Fruit fly (Drosophila melanogaster) whole organism, embryonic: ENCODE results near the gene CG5087.

Source experiments
- CG10321 ChIP-seq: fragments of 200-800 bp; sonication (Bioruptor generic); IDR thresholded peaks from 2 replicates; pipeline ENCODE4 v1.3.6; 2022; ENCODE audit warnings: missing biosample characterization, missing genetic modification characterization
- CG10543 ChIP-seq: fragments of 200-800 bp; sonication (Bioruptor generic); optimal IDR thresholded peaks from 3 replicates; lab custom pipeline; 2017; ENCODE audit warnings: missing biosample characterization, mild to moderate bottlenecking, missing genetic modification characterization, moderate library complexity
- CG10959 ChIP-seq: fragments of 200-800 bp; sonication (Bioruptor generic); IDR thresholded peaks from 2 replicates; pipeline ENCODE4 v1.3.6; 2022; ENCODE audit warnings: missing biosample characterization, missing genetic modification characterization
- CG12769 ChIP-seq: fragments of 200-800 bp; sonication (Bioruptor generic); optimal IDR thresholded peaks from 2 replicates; lab custom pipeline; 2019; ENCODE audit warnings: missing biosample characterization, mild to moderate bottlenecking, missing genetic modification characterization, moderate library complexity
- CG17186 ChIP-seq: fragments of 200-800 bp; sonication (Bioruptor generic); optimal IDR thresholded peaks from 3 replicates; lab custom pipeline; 2017; ENCODE audit warnings: missing biosample characterization, missing genetic modification reagents, missing genetic modification characterization
- CG17829 ChIP-seq: fragments of 200-800 bp; optimal IDR thresholded peaks from 2 replicates; lab custom pipeline; 2019; ENCODE audit warnings: missing biosample characterization, mild to moderate bottlenecking, missing genetic modification characterization, moderate library complexity
- CG1832 ChIP-seq: fragments of 200-800 bp; sonication (Bioruptor generic); optimal IDR thresholded peaks from 2 replicates; lab custom pipeline; 2017; ENCODE audit warnings: missing biosample characterization, mild to moderate bottlenecking, missing genetic modification characterization, inconsistent platforms
- CG3163 ChIP-seq: fragments of 200-800 bp; sonication (Bioruptor generic); optimal IDR thresholded peaks from 3 replicates; lab custom pipeline; 2016; ENCODE audit warnings: missing biosample characterization, missing genetic modification characterization
- CG32767 ChIP-seq: fragments of 200-800 bp; sonication (Bioruptor generic); IDR thresholded peaks from 2 replicates; pipeline ENCODE4 v1.3.6; 2022; ENCODE audit warnings: missing biosample characterization, missing genetic modification characterization
- CG3407 ChIP-seq: fragments of 200-800 bp; sonication (Bioruptor generic); optimal IDR thresholded peaks from 2 replicates; lab custom pipeline; 2018; ENCODE audit warnings: missing biosample characterization, mild to moderate bottlenecking, missing genetic modification characterization
- CG43689 ChIP-seq: fragments of 200-800 bp; sonication (Bioruptor generic); IDR thresholded peaks from 2 replicates; pipeline ENCODE4 v1.3.6; 2022; ENCODE audit warnings: missing biosample characterization, missing genetic modification characterization
- CG4424 ChIP-seq: fragments of 200-800 bp; sonication (Bioruptor generic); optimal IDR thresholded peaks from 3 replicates; lab custom pipeline; 2016; ENCODE audit warnings: missing biosample characterization, missing genetic modification characterization
- CG6813 ChIP-seq: fragments of 200-800 bp; sonication (Bioruptor generic); optimal IDR thresholded peaks from 2 replicates; lab custom pipeline; 2017; ENCODE audit warnings: missing biosample characterization, missing genetic modification characterization, mild to moderate bottlenecking, moderate library complexity, missing genetic modification reagents
- CoRest ChIP-seq: fragments of 200-800 bp; sonication (Bioruptor generic); optimal IDR thresholded peaks from 3 replicates; lab custom pipeline; 2018; ENCODE audit warnings: missing biosample characterization, mild to moderate bottlenecking, missing genetic modification characterization, moderate library complexity
- CrebB ChIP-seq: fragments of 200-800 bp; sonication (Bioruptor generic); optimal IDR thresholded peaks from 3 replicates; lab custom pipeline; 2018; ENCODE audit warnings: missing biosample characterization, mild to moderate bottlenecking, missing genetic modification characterization
- D ChIP-seq, 2 experiments: fragments of 200-800 bp in 1 of 2; fragments of >200 bp in 1 of 2; sonication (Bioruptor generic) in 1 of 2; optimal IDR thresholded peaks; 2 replicates in 1 of 2; 3 replicates in 1 of 2; lab custom pipeline; 2017; ENCODE audit warnings: mild to moderate bottlenecking in 1 of 2, missing biosample characterization in 1 of 2, missing genetic modification characterization in 1 of 2, missing genetic modification reagents in 1 of 2
- Dad ChIP-seq: fragments of 200-800 bp; sonication (Bioruptor generic); optimal IDR thresholded peaks from 3 replicates; lab custom pipeline; 2016; ENCODE audit warnings: missing biosample characterization, missing genetic modification characterization
- HLH4C ChIP-seq: fragments of 200-800 bp; sonication (Bioruptor generic); IDR thresholded peaks from 3 replicates; pipeline ENCODE4 v1.3.6; 2022; ENCODE audit warnings: missing biosample characterization, missing genetic modification characterization; ENCODE audit not compliant: partially characterized antibody
- Med ChIP-seq: fragments of 200-800 bp; sonication (Bioruptor generic); peaks from one replicate; lab custom pipeline; 2016; ENCODE audit warnings: missing biosample characterization, missing genetic modification characterization, mild to moderate bottlenecking, inconsistent platforms, moderate library complexity
- Nf-YA ChIP-seq: fragments of 200-800 bp; sonication (Bioruptor generic); IDR thresholded peaks from 2 replicates; pipeline ENCODE4 v1.3.6; 2022; ENCODE audit warnings: missing biosample characterization, missing genetic modification characterization
- Nf-YB ChIP-seq: fragments of 200-800 bp; sonication (Bioruptor generic); optimal IDR thresholded peaks from 3 replicates; lab custom pipeline; 2019; ENCODE audit warnings: missing biosample characterization, mild to moderate bottlenecking, missing genetic modification characterization, moderate library complexity
- Scr ChIP-seq: fragments of 200-800 bp; sonication (Bioruptor generic); IDR thresholded peaks from 2 replicates; pipeline ENCODE4 v1.3.6; 2022; ENCODE audit warnings: missing biosample characterization, missing genetic modification characterization; ENCODE audit not compliant: partially characterized antibody
- Stat92E ChIP-seq, 3 experiments: fragments of >200 bp in 2 of 3; fragments of 200-800 bp in 1 of 3; sonication (Bioruptor generic) in 1 of 3; optimal IDR thresholded peaks; 2 replicates each; lab custom pipeline; 2017 to 2019; ENCODE audit warnings: missing biosample characterization in 3 of 3, missing genetic modification characterization in 3 of 3, mild to moderate bottlenecking in 1 of 3, moderate library complexity in 1 of 3
- bcd ChIP-seq: fragments of 200-800 bp; sonication (Bioruptor generic); optimal IDR thresholded peaks from 2 replicates; lab custom pipeline; 2017; ENCODE audit warnings: missing biosample characterization, mild to moderate bottlenecking, missing genetic modification characterization
- chinmo ChIP-seq: fragments of 200-800 bp; sonication (Bioruptor generic); IDR thresholded peaks from 4 replicates; pipeline ENCODE4 v1.3.6; 2022; ENCODE audit warnings: missing biosample characterization, missing genetic modification characterization; ENCODE audit not compliant: partially characterized antibody
- ci ChIP-seq: fragments of 200-800 bp; sonication (Bioruptor generic); IDR thresholded peaks from 3 replicates; pipeline ENCODE4 v1.3.6; 2022; ENCODE audit warnings: missing biosample characterization, missing genetic modification characterization
- crol ChIP-seq: fragments of 200-800 bp; sonication (Bioruptor generic); IDR thresholded peaks from 2 replicates; pipeline ENCODE4 v1.3.6; 2022; ENCODE audit warnings: missing biosample characterization, missing genetic modification characterization
- disco-r ChIP-seq: fragments of 200-800 bp; sonication (Bioruptor generic); optimal IDR thresholded peaks from 2 replicates; lab custom pipeline; 2016; ENCODE audit warnings: missing biosample characterization, missing genetic modification characterization
- kni ChIP-seq: fragments of 200-800 bp; sonication (Bioruptor generic); optimal IDR thresholded peaks from 3 replicates; lab custom pipeline; 2017; ENCODE audit warnings: mild to moderate bottlenecking, missing biosample characterization, missing genetic modification reagents, missing genetic modification characterization
- mld ChIP-seq: fragments of 200-800 bp; sonication (Bioruptor generic); IDR thresholded peaks from 3 replicates; pipeline ENCODE4 v1.3.6; 2022; ENCODE audit warnings: missing biosample characterization, missing genetic modification characterization; ENCODE audit not compliant: partially characterized antibody
- nom ChIP-seq: fragments of 200-800 bp; sonication (Bioruptor generic); optimal IDR thresholded peaks from 2 replicates; lab custom pipeline; 2017; ENCODE audit warnings: missing biosample characterization, missing genetic modification characterization, mild to moderate bottlenecking, moderate library complexity, missing genetic modification reagents
- pb ChIP-seq: fragments of 200-800 bp; sonication (Bioruptor generic); optimal IDR thresholded peaks from 3 replicates; lab custom pipeline; 2016; ENCODE audit warnings: missing biosample characterization, missing genetic modification characterization
- sd ChIP-seq: fragments of 200-800 bp; sonication (Bioruptor generic); optimal IDR thresholded peaks from 3 replicates; lab custom pipeline; 2018; ENCODE audit warnings: missing biosample characterization, mild to moderate bottlenecking, missing genetic modification characterization, moderate library complexity
- sens ChIP-seq: fragments of 200-800 bp; sonication (Bioruptor generic); peaks from one replicate; lab custom pipeline; 2016; ENCODE audit warnings: missing biosample characterization, missing genetic modification characterization
- shn ChIP-seq: fragments of 200-800 bp; sonication (Bioruptor generic); optimal IDR thresholded peaks from 3 replicates; lab custom pipeline; 2016; ENCODE audit warnings: missing biosample characterization, missing genetic modification characterization
- so ChIP-seq: fragments of 200-800 bp; sonication (Bioruptor generic); IDR thresholded peaks from 3 replicates; pipeline ENCODE4 v1.3.6; 2022; ENCODE audit warnings: missing biosample characterization, missing genetic modification characterization
- sug ChIP-seq: fragments of 200-800 bp; optimal IDR thresholded peaks from 2 replicates; lab custom pipeline; 2019; ENCODE audit warnings: missing biosample characterization, mild to moderate bottlenecking, missing genetic modification characterization, moderate library complexity
- twi ChIP-seq: fragments of 200-800 bp; optimal IDR thresholded peaks from 2 replicates; lab custom pipeline; 2019; ENCODE audit warnings: missing biosample characterization, mild to moderate bottlenecking, missing genetic modification characterization, moderate library complexity
- vnd ChIP-seq: fragments of 200-800 bp; sonication (Bioruptor generic); IDR thresholded peaks from 3 replicates; pipeline ENCODE4 v1.3.6; 2022; ENCODE audit warnings: missing biosample characterization, missing genetic modification characterization; ENCODE audit not compliant: partially characterized antibody
- z ChIP-seq: fragments of 200-800 bp; sonication (Bioruptor generic); IDR thresholded peaks from 3 replicates; pipeline ENCODE4 v1.3.6; 2022; ENCODE audit warnings: missing biosample characterization, missing genetic modification characterization

Gene CG5087

DNA sequence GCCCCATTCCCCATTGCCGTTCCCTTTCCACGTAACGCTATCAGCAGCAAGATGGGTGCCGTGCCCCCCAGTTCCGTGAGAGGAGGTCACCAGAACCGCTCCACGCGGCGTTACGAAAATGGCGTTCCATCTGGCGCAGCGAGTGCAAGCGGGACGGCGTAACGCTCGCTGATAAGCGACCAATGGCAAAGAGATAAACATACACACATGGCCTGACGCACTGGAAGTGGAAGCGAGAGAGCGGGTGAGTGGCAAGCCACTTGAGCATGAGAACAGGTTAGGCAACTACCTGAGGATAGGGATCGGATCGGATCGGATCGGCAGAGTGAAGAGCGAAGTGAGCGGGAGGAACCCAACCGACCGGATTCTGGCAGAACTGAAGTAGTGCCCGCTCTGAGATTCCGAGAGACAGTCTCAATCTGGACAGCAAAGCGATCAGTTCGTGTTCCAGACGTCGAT is 6.8 kb downstream of the CG5087 start, which contains the start of gene Doc3 (continued):
- TF ChIP-seq vnd (peak; percentile 50; the same call in 1 of the 3 replicates), crol (GFP tag; lab: Robert Waterston, UW) (peak; percentile 90), sug (peak; percentile 96), CoRest (tag; lab: Kevin White, UChicago) (peak; percentile 44), Nf-YB (GFP tag; lab: Kevin White, UChicago) (peak; percentile 100), pb (GFP tag; lab: Kevin White, UChicago) (no peak), CG1832 (GFP tag; lab: Kevin White, UChicago) (peak; percentile 92), so (GFP tag; lab: Robert Waterston, UW) (0 out of 3 replicates have a peak, but pooled peaks have one; percentile 24), mld (GFP tag; lab: Robert Waterston, UW) (no peak), kni (GFP tag; lab: Kevin White, UChicago) (peak; percentile 83), Dad (GFP tag; lab: Kevin White, UChicago) (no peak), ci (GFP tag; lab: Robert Waterston, UW) (peak; percentile 39; the same call in 1 of the 3 replicates), CG32767 (peak; percentile 38; the same call in 1 of the 2 replicates), Stat92E (GFP tag; optimal IDR thresholded peaks at IDR 0.05; lab: Kevin White, UChicago) (peak in 1 of 3 experiments; percentile 97), CG43689 (GFP tag; lab: Robert Waterston, UW) (no peak), HLH4C (GFP tag; lab: Robert Waterston, UW) (0 out of 3 replicates have a peak, but pooled peaks have one; percentile 41), Med (GFP tag; lab: Kevin White, UChicago) (peak; percentile 67), CG3407 (GFP tag; lab: Kevin White, UChicago) (no peak), twi (tag; lab: Kevin White, UChicago) (peak; percentile 66), sens (GFP tag; lab: Kevin White, UChicago) (peak; percentile 69), chinmo (GFP tag; lab: Robert Waterston, UW) (peak; percentile 88; the same call in 2 of the 4 replicates), z (GFP tag; lab: Robert Waterston, UW) (peak; percentile 64; the same call in 1 of the 3 replicates), CG4424 (GFP tag; lab: Kevin White, UChicago) (no peak), CG17829 (tag; lab: Kevin White, UChicago) (peak; percentile 68), CG10959 (GFP tag; lab: Robert Waterston, UW) (no peak), disco-r (GFP tag; lab: Kevin White, UChicago) (no peak), shn (no peak), CG3163 (no peak), nom (no peak), D (optimal IDR thresholded peaks at IDR 0.05; lab: Kevin White, UChicago) (no peak), D (GFP tag; optimal IDR thresholded peaks at IDR 0.05; lab: Kevin White, UChicago) (no peak), Nf-YA (peak; percentile 98), CG6813 (GFP tag; lab: Kevin White, UChicago) (no peak), CG10543 (GFP tag; lab: Kevin White, UChicago) (peak; percentile 70), sd (peak; percentile 70), CG12769 (peak; percentile 79), bcd (GFP tag; lab: Kevin White, UChicago) (no peak), CrebB (tag; lab: Kevin White, UChicago) (no peak), CG17186 (GFP tag; lab: Kevin White, UChicago) (no peak), CG10321 (GFP tag; lab: Robert Waterston, UW) (peak; percentile 96), Scr (GFP tag; lab: Robert Waterston, UW) (peak; percentile 35; the same call in 1 of the 2 replicates)
